Fruit fly (Drosophila melanogaster) whole organism, prepupa: Measurements from ENCODE around the gene cact.

ENCODE experiments used
- Blimp-1 ChIP-seq: fragments of 200-800 bp; sonication (Bioruptor generic); optimal IDR thresholded peaks from 3 replicates; lab custom pipeline; 2017; ENCODE audit warnings: missing biosample characterization, missing genetic modification characterization, mild to moderate bottlenecking, moderate library complexity, missing genetic modification reagents
- CG10631 ChIP-seq: fragments of 200-800 bp; sonication (Bioruptor generic); optimal IDR thresholded peaks from 2 replicates; lab custom pipeline; 2016; ENCODE audit warnings: missing biosample characterization, missing genetic modification characterization
- CG10669 ChIP-seq: fragments of 200-800 bp; sonication (Bioruptor generic); optimal IDR thresholded peaks from 3 replicates; lab custom pipeline; 2018; ENCODE audit warnings: missing biosample characterization, mild to moderate bottlenecking, missing genetic modification characterization, moderate library complexity
- CG11294 ChIP-seq: fragments of 200-800 bp; sonication (Bioruptor generic); IDR thresholded peaks from 2 replicates; pipeline ENCODE4 v1.3.6; 2022; ENCODE audit warnings: missing biosample characterization, missing genetic modification characterization
- CG11762 ChIP-seq: fragments of 200-800 bp; sonication (Bioruptor generic); optimal IDR thresholded peaks from 3 replicates; lab custom pipeline; 2016; ENCODE audit warnings: missing biosample characterization, missing genetic modification characterization; ENCODE audit not compliant: insufficient read depth
- CG15336 ChIP-seq: fragments of 200-800 bp; sonication (Bioruptor generic); IDR thresholded peaks from 2 replicates; pipeline ENCODE4 v1.3.6; 2022; ENCODE audit warnings: missing biosample characterization, missing genetic modification characterization
- CG1621 ChIP-seq: fragments of 200-800 bp; sonication (Bioruptor generic); optimal IDR thresholded peaks from 3 replicates; lab custom pipeline; 2018; ENCODE audit warnings: missing biosample characterization, mild to moderate bottlenecking, missing genetic modification characterization
- CG16779 ChIP-seq: fragments of 200-800 bp; sonication (Bioruptor generic); optimal IDR thresholded peaks from 3 replicates; lab custom pipeline; 2017; ENCODE audit warnings: missing biosample characterization, mild to moderate bottlenecking, missing genetic modification characterization
- CG3032 ChIP-seq: fragments of 200-800 bp; optimal IDR thresholded peaks from 2 replicates; lab custom pipeline; 2019; ENCODE audit warnings: missing biosample characterization, mild to moderate bottlenecking, missing genetic modification characterization, moderate library complexity
- CG31627 ChIP-seq: fragments of 200-800 bp; sonication (Bioruptor generic); optimal IDR thresholded peaks from 3 replicates; lab custom pipeline; 2016; ENCODE audit warnings: missing biosample characterization, missing genetic modification characterization
- CG32006 ChIP-seq: fragments of 200-800 bp; sonication (Bioruptor generic); optimal IDR thresholded peaks from 3 replicates; lab custom pipeline; 2017; ENCODE audit warnings: missing biosample characterization, mild to moderate bottlenecking, missing genetic modification characterization
- CG34406 ChIP-seq: fragments of 200-800 bp; sonication (Bioruptor generic); optimal IDR thresholded peaks from 3 replicates; lab custom pipeline; 2016; ENCODE audit warnings: missing biosample characterization, missing genetic modification characterization
- CG3919 ChIP-seq: fragments of 200-800 bp; sonication (Bioruptor generic); optimal IDR thresholded peaks from 3 replicates; lab custom pipeline; 2016; ENCODE audit warnings: missing biosample characterization, missing genetic modification characterization
- CG6163 ChIP-seq: fragments of 200-800 bp; sonication (Bioruptor generic); IDR thresholded peaks from 3 replicates; pipeline ENCODE4 v1.3.6; 2022; ENCODE audit warnings: missing biosample characterization, missing genetic modification characterization
- CG6276 ChIP-seq: fragments of 200-800 bp; sonication (Bioruptor generic); optimal IDR thresholded peaks from 2 replicates; lab custom pipeline; 2017; ENCODE audit warnings: missing biosample characterization, mild to moderate bottlenecking, missing genetic modification characterization
- CG6792 ChIP-seq: fragments of 200-800 bp; sonication (Bioruptor generic); optimal IDR thresholded peaks from 3 replicates; lab custom pipeline; 2016; ENCODE audit warnings: missing biosample characterization, missing genetic modification characterization
- CG6808 ChIP-seq: fragments of 200-800 bp; sonication (Bioruptor generic); optimal IDR thresholded peaks from 3 replicates; lab custom pipeline; 2017; ENCODE audit warnings: missing biosample characterization, missing genetic modification characterization, mild to moderate bottlenecking, moderate library complexity, missing genetic modification reagents
- CG6854 ChIP-seq: fragments of 200-800 bp; sonication (Bioruptor generic); optimal IDR thresholded peaks from 2 replicates; lab custom pipeline; 2017; ENCODE audit warnings: missing biosample characterization, mild to moderate bottlenecking, missing genetic modification characterization
- CG7368 ChIP-seq: fragments of 200-800 bp; sonication (Bioruptor generic); optimal IDR thresholded peaks from 3 replicates; lab custom pipeline; 2016; ENCODE audit warnings: missing biosample characterization, missing genetic modification characterization
- CG8119 ChIP-seq: fragments of 200-800 bp; sonication (Bioruptor generic); IDR thresholded peaks from 3 replicates; pipeline ENCODE4 v1.3.6; 2022; ENCODE audit warnings: missing biosample characterization, missing genetic modification characterization
- CG8319 ChIP-seq: fragments of 200-800 bp; sonication (Bioruptor generic); optimal IDR thresholded peaks from 3 replicates; lab custom pipeline; 2016; ENCODE audit warnings: missing biosample characterization, missing genetic modification characterization
- CG8632 ChIP-seq: fragments of 200-800 bp; sonication (Bioruptor generic); optimal IDR thresholded peaks from 3 replicates; lab custom pipeline; 2016; ENCODE audit warnings: missing biosample characterization, missing genetic modification characterization
- CG9139 ChIP-seq: fragments of 200-800 bp; sonication (Bioruptor generic); optimal IDR thresholded peaks from 3 replicates; lab custom pipeline; 2017; ENCODE audit warnings: missing biosample characterization, mild to moderate bottlenecking, missing genetic modification characterization
- Eip75B ChIP-seq: fragments of 200-800 bp; sonication (Bioruptor generic); optimal IDR thresholded peaks from 3 replicates; lab custom pipeline; 2016; ENCODE audit warnings: missing biosample characterization, missing genetic modification characterization
- Eip78C ChIP-seq: fragments of 200-800 bp; sonication (Bioruptor generic); peaks from one replicate; lab custom pipeline; 2016; ENCODE audit warnings: missing biosample characterization, missing genetic modification characterization
- Eip93F ChIP-seq: fragments of 200-800 bp; sonication (Bioruptor generic); optimal IDR thresholded peaks from 2 replicates; lab custom pipeline; 2016; ENCODE audit warnings: missing biosample characterization, mild to moderate bottlenecking, missing genetic modification characterization
- Ets96B ChIP-seq: fragments of 200-800 bp; optimal IDR thresholded peaks from 2 replicates; lab custom pipeline; 2019; ENCODE audit warnings: missing biosample characterization, mild to moderate bottlenecking, missing genetic modification characterization, moderate library complexity
- Gug ChIP-seq: fragments of 200-800 bp; sonication (Bioruptor generic); IDR thresholded peaks from 2 replicates; pipeline ENCODE4 v1.3.6; 2022; ENCODE audit warnings: missing biosample characterization, missing genetic modification characterization
- Hr39 ChIP-seq: fragments of 200-800 bp; sonication (Bioruptor generic); optimal IDR thresholded peaks from 2 replicates; lab custom pipeline; 2016; ENCODE audit warnings: missing biosample characterization, missing genetic modification characterization
- Lpt ChIP-seq: fragments of 200-800 bp; sonication (Bioruptor generic); optimal IDR thresholded peaks from 3 replicates; lab custom pipeline; 2016; ENCODE audit warnings: missing biosample characterization, missing genetic modification characterization
- Met ChIP-seq: fragments of 200-800 bp; sonication (Bioruptor generic); optimal IDR thresholded peaks from 3 replicates; lab custom pipeline; 2016; ENCODE audit warnings: missing biosample characterization, missing genetic modification characterization
- OdsH ChIP-seq: fragments of 200-800 bp; sonication (Bioruptor generic); optimal IDR thresholded peaks from 3 replicates; lab custom pipeline; 2016; ENCODE audit warnings: missing biosample characterization, missing genetic modification characterization
- Smox ChIP-seq: fragments of 200-800 bp; sonication (Bioruptor generic); optimal IDR thresholded peaks from 3 replicates; lab custom pipeline; 2016; ENCODE audit warnings: missing biosample characterization, missing genetic modification characterization
- Sox102F ChIP-seq: fragments of 200-800 bp; sonication (Bioruptor generic); optimal IDR thresholded peaks from 2 replicates; lab custom pipeline; 2016; ENCODE audit warnings: missing biosample characterization, mild to moderate bottlenecking, missing genetic modification characterization
- Sox14 ChIP-seq: fragments of 200-800 bp; sonication (Bioruptor generic); optimal IDR thresholded peaks from 3 replicates; lab custom pipeline; 2016; ENCODE audit warnings: missing biosample characterization, missing genetic modification characterization
- achi ChIP-seq: fragments of 200-800 bp; sonication (Bioruptor generic); optimal IDR thresholded peaks from 3 replicates; lab custom pipeline; 2016; ENCODE audit warnings: missing biosample characterization, missing genetic modification characterization
- acj6 ChIP-seq: fragments of 200-800 bp; sonication (Bioruptor generic); optimal IDR thresholded peaks from 3 replicates; lab custom pipeline; 2016; ENCODE audit warnings: missing biosample characterization, missing genetic modification characterization
- cyc ChIP-seq: fragments of 200-800 bp; sonication (Bioruptor generic); optimal IDR thresholded peaks from 3 replicates; lab custom pipeline; 2016; ENCODE audit warnings: missing biosample characterization, missing genetic modification characterization
- dac ChIP-seq: fragments of 200-800 bp; sonication (Bioruptor generic); optimal IDR thresholded peaks from 2 replicates; lab custom pipeline; 2017; ENCODE audit warnings: missing biosample characterization, mild to moderate bottlenecking, missing genetic modification characterization
- dsx ChIP-seq: fragments of 200-800 bp; optimal IDR thresholded peaks from 3 replicates; lab custom pipeline; 2019; ENCODE audit warnings: missing biosample characterization, mild to moderate bottlenecking, missing genetic modification characterization, moderate library complexity; ENCODE audit not compliant: poor library complexity, severe bottlenecking
- esn ChIP-seq: fragments of 200-800 bp; sonication (Bioruptor generic); optimal IDR thresholded peaks from 2 replicates; lab custom pipeline; 2016; ENCODE audit warnings: missing biosample characterization, mild to moderate bottlenecking, missing genetic modification characterization, moderate library complexity
- fd59A ChIP-seq: fragments of 200-800 bp; sonication (Bioruptor generic); optimal IDR thresholded peaks from 2 replicates; lab custom pipeline; 2017; ENCODE audit warnings: missing biosample characterization, mild to moderate bottlenecking, missing genetic modification characterization, missing genetic modification reagents
- fkh ChIP-seq: fragments of 200-800 bp; sonication (Bioruptor generic); optimal IDR thresholded peaks from 3 replicates; lab custom pipeline; 2017; ENCODE audit warnings: missing biosample characterization, mild to moderate bottlenecking, missing genetic modification characterization, moderate library complexity
- lz ChIP-seq: fragments of 200-800 bp; sonication (Bioruptor generic); optimal IDR thresholded peaks from 3 replicates; lab custom pipeline; 2016; ENCODE audit warnings: missing biosample characterization, missing genetic modification characterization
- pdm3 ChIP-seq: fragments of 200-800 bp; sonication (Bioruptor generic); optimal IDR thresholded peaks from 3 replicates; lab custom pipeline; 2016; ENCODE audit warnings: missing biosample characterization, missing genetic modification characterization
- salr ChIP-seq, 2 experiments: fragments of 200-800 bp; sonication (Bioruptor generic); optimal IDR thresholded peaks; 3 replicates each; lab custom pipeline; 2016 to 2018; ENCODE audit warnings: missing biosample characterization in 2 of 2, missing genetic modification characterization in 2 of 2, mild to moderate bottlenecking in 1 of 2
- spab ChIP-seq: fragments of 200-800 bp; sonication (Bioruptor generic); optimal IDR thresholded peaks from 2 replicates; lab custom pipeline; 2017; ENCODE audit warnings: missing biosample characterization, mild to moderate bottlenecking, missing genetic modification characterization, missing genetic modification reagents
- svp ChIP-seq: fragments of 200-800 bp; sonication (Bioruptor generic); peaks from one replicate; lab custom pipeline; 2016; ENCODE audit warnings: missing biosample characterization, missing genetic modification characterization
- topi ChIP-seq: fragments of 200-800 bp; sonication (Bioruptor generic); optimal IDR thresholded peaks from 3 replicates; lab custom pipeline; 2016; ENCODE audit warnings: missing biosample characterization, missing genetic modification characterization
- vri ChIP-seq: fragments of 200-800 bp; sonication (Bioruptor generic); optimal IDR thresholded peaks from 3 replicates; lab custom pipeline; 2016; ENCODE audit warnings: missing biosample characterization, mild to moderate bottlenecking, missing genetic modification characterization

Gene cact

dm6 chr2L:16299466-16300311 is 26.3 kb downstream of the cact start, which contains the start of the genes heix and CG17328:
heix (minus strand) TSS chr2L:16299858.
CG17328 (plus strand) TSS chr2L:16299943.
- TF ChIP-seq CG10669 (GFP tag; lab: Kevin White, UChicago) (no peak), Blimp-1 (GFP tag; lab: Kevin White, UChicago) (peak; percentile 28), CG31627 (GFP tag; lab: Kevin White, UChicago) (peak; percentile 81), CG6808 (GFP tag; lab: Kevin White, UChicago) (no peak), CG6792 (peak; percentile 56), fkh (peak; percentile 69), Eip78C (GFP tag; lab: Kevin White, UChicago) (peak; percentile 91), dsx (GFP tag; lab: Kevin White, UChicago) (no peak), CG11294 (GFP tag; lab: Robert Waterston, UW) (no peak), Eip75B (GFP tag; lab: Kevin White, UChicago) (peak; percentile 79), vri (no peak), esn (GFP tag; lab: Kevin White, UChicago) (peak; percentile 84), CG32006 (GFP tag; lab: Kevin White, UChicago) (no peak), Sox14 (peak; percentile 81), Sox102F (no peak), CG1621 (tag; lab: Kevin White, UChicago) (peak; percentile 66), achi (GFP tag; lab: Kevin White, UChicago) (peak; percentile 83), CG15336 (GFP tag; lab: Robert Waterston, UW) (peak; percentile 44), CG3919 (no peak), CG9139 (GFP tag; lab: Kevin White, UChicago) (no peak), Gug (GFP tag; lab: Robert Waterston, UW) (peak; percentile 51; the same call in 1 of the 2 replicates), CG3032 (peak; percentile 64), fd59A (peak; percentile 44), CG6163 (GFP tag; lab: Robert Waterston, UW) (no peak; the same call in 1 of the 3 replicates), Eip93F (GFP tag; lab: Kevin White, UChicago) (peak; percentile 47), spab (GFP tag; lab: Kevin White, UChicago) (no peak), OdsH (peak; percentile 77), CG8319 (GFP tag; lab: Kevin White, UChicago) (peak; percentile 56), acj6 (GFP tag; lab: Kevin White, UChicago) (peak; percentile 82), svp (peak; percentile 92), CG34406 (GFP tag; lab: Kevin White, UChicago) (peak; percentile 66), CG7368 (GFP tag; lab: Kevin White, UChicago) (peak; percentile 52), dac (GFP tag; lab: Kevin White, UChicago) (peak; percentile 42), Hr39 (GFP tag; lab: Kevin White, UChicago) (no peak), CG6276 (GFP tag; lab: Kevin White, UChicago) (no peak), CG6854 (GFP tag; lab: Kevin White, UChicago) (peak; percentile 61), Smox (GFP tag; lab: Kevin White, UChicago) (no peak), Ets96B (peak; percentile 61), cyc (GFP tag; lab: Kevin White, UChicago) (peak; percentile 76), lz (GFP tag; lab: Kevin White, UChicago) (peak; percentile 78), CG11762 (peak; percentile 63), Lpt (GFP tag; lab: Kevin White, UChicago) (no peak), salr (GFP tag; optimal IDR thresholded peaks at IDR 0.05; lab: Kevin White, UChicago) (peak; percentile 63 to 72), CG16779 (tag; lab: Kevin White, UChicago) (no peak), CG8632 (GFP tag; lab: Kevin White, UChicago) (peak; percentile 54), CG10631 (peak; percentile 80), CG8119 (GFP tag; lab: Robert Waterston, UW) (no peak), Met (peak; percentile 77), pdm3 (no peak), topi (GFP tag; lab: Kevin White, UChicago) (peak; percentile 75)
